Fruit fly (Drosophila melanogaster) whole organism, wandering third instar larva: Measurements from ENCODE around the gene PrBP.
A peak's percentile ranks its signal among the peaks of the same experiment; 100 is the strongest.

Source experiments
- Abd-B ChIP-seq: fragments of >200 bp; optimal IDR thresholded peaks from 2 replicates; lab custom pipeline; 2017; ENCODE audit warnings: missing biosample characterization, missing genetic modification characterization
- CG32264 ChIP-seq: fragments of 200-800 bp; sonication (Bioruptor generic); optimal IDR thresholded peaks from 2 replicates; lab custom pipeline; 2016; ENCODE audit warnings: missing biosample characterization, missing genetic modification characterization
- CrebA ChIP-seq: fragments of 200-800 bp; sonication (Bioruptor generic); optimal IDR thresholded peaks from 2 replicates; lab custom pipeline; 2016; ENCODE audit warnings: missing biosample characterization, mild to moderate bottlenecking, missing genetic modification characterization, borderline replicate concordance
- Dfd ChIP-seq: fragments of >200 bp; optimal IDR thresholded peaks from 2 replicates; lab custom pipeline; 2017; ENCODE audit warnings: missing biosample characterization, missing genetic modification characterization
- Dif ChIP-seq: fragments of 200-275, 200-300 bp; sonication (Bioruptor generic); optimal IDR thresholded peaks from 2 replicates; lab custom pipeline; 2018; ENCODE audit warnings: missing biosample characterization, missing genetic modification characterization; ENCODE audit not compliant: partially characterized antibody
- GATAd ChIP-seq: sonication (Bioruptor generic); optimal IDR thresholded peaks from 2 replicates; lab custom pipeline; 2016; ENCODE audit warnings: missing biosample characterization, missing genetic modification characterization
- HLH106 ChIP-seq: fragments of 200-800 bp; optimal IDR thresholded peaks from 3 replicates; lab custom pipeline; 2019; ENCODE audit warnings: missing biosample characterization, mild to moderate bottlenecking, missing genetic modification characterization, moderate library complexity
- Hnf4 ChIP-seq: fragments of 200-800 bp; sonication (Bioruptor generic); optimal IDR thresholded peaks from 2 replicates; lab custom pipeline; 2016; ENCODE audit warnings: missing biosample characterization, mild to moderate bottlenecking, missing genetic modification characterization
- Hr78 ChIP-seq: fragments of >200 bp; optimal IDR thresholded peaks from 2 replicates; lab custom pipeline; 2017; ENCODE audit warnings: missing biosample characterization, missing genetic modification characterization
- Hr83 ChIP-seq: fragments of 200-300 bp; sonication (Bioruptor generic); optimal IDR thresholded peaks from 2 replicates; lab custom pipeline; 2016; ENCODE audit warnings: missing biosample characterization, mild to moderate bottlenecking, missing genetic modification characterization, moderate library complexity; ENCODE audit not compliant: poor library complexity, severe bottlenecking
- Mio ChIP-seq: sonication (Bioruptor generic); optimal IDR thresholded peaks from 2 replicates; lab custom pipeline; 2016; ENCODE audit warnings: missing biosample characterization, missing genetic modification characterization
- Myc ChIP-seq: fragments of >200 bp; optimal IDR thresholded peaks from 2 replicates; lab custom pipeline; 2017
- N ChIP-seq: fragments of >200 bp; optimal IDR thresholded peaks from 2 replicates; lab custom pipeline; 2018; ENCODE audit warnings: missing biosample characterization, missing external identifiers, missing genetic modification characterization
- OdsH ChIP-seq: fragments of 200-800 bp; sonication (Bioruptor generic); optimal IDR thresholded peaks from 2 replicates; lab custom pipeline; 2016; ENCODE audit warnings: missing biosample characterization, mild to moderate bottlenecking, missing genetic modification characterization
- Rel ChIP-seq, 2 experiments: fragments of 200-800 bp; sonication (Bioruptor generic) in 1 of 2; optimal IDR thresholded peaks; 2 replicates in 1 of 2; 3 replicates in 1 of 2; lab custom pipeline; 2016 to 2019; ENCODE audit warnings: mild to moderate bottlenecking in 2 of 2, missing biosample characterization in 2 of 2, missing genetic modification characterization in 2 of 2, moderate library complexity in 1 of 2
- Sp1 ChIP-seq: fragments of 200-800 bp; sonication (Bioruptor generic); optimal IDR thresholded peaks from 3 replicates; lab custom pipeline; 2019; ENCODE audit warnings: missing biosample characterization, mild to moderate bottlenecking, missing genetic modification characterization, moderate library complexity
- Vsx2 ChIP-seq: fragments of 200-300, 225-300 bp; sonication (Bioruptor generic); optimal IDR thresholded peaks from 2 replicates; lab custom pipeline; 2018; ENCODE audit warnings: missing biosample characterization, missing genetic modification characterization; ENCODE audit not compliant: partially characterized antibody
- br ChIP-seq: fragments of 200-800 bp; sonication (Bioruptor generic); optimal IDR thresholded peaks from 2 replicates; lab custom pipeline; 2016; ENCODE audit warnings: missing biosample characterization, missing genetic modification characterization
- brk ChIP-seq: fragments of 200-800 bp; sonication (Bioruptor generic); optimal IDR thresholded peaks from 2 replicates; lab custom pipeline; 2016; ENCODE audit warnings: missing biosample characterization, mild to moderate bottlenecking, missing genetic modification characterization
- dmrt93B ChIP-seq: fragments of 200-800 bp; sonication (Bioruptor generic); optimal IDR thresholded peaks from 2 replicates; lab custom pipeline; 2018; ENCODE audit warnings: missing biosample characterization, mild to moderate bottlenecking, missing genetic modification characterization
- dsf ChIP-seq: sonication (Bioruptor generic); optimal IDR thresholded peaks from 2 replicates; lab custom pipeline; 2016; ENCODE audit warnings: missing biosample characterization, missing genetic modification characterization, borderline replicate concordance
- foxo ChIP-seq, 2 experiments: fragments of 200-800 bp; sonication (Bioruptor generic); optimal IDR thresholded peaks; 2 replicates in 1 of 2; 3 replicates in 1 of 2; lab custom pipeline; 2016 to 2017; ENCODE audit warnings: missing biosample characterization in 2 of 2, missing genetic modification characterization in 2 of 2
- fru ChIP-seq: fragments of 200-800 bp; sonication (Bioruptor generic); optimal IDR thresholded peaks from 3 replicates; lab custom pipeline; 2016; ENCODE audit warnings: missing biosample characterization, mild to moderate bottlenecking, missing genetic modification characterization
- h ChIP-seq: fragments of 200-800 bp; sonication (Bioruptor generic); optimal IDR thresholded peaks from 3 replicates; lab custom pipeline; 2016; ENCODE audit warnings: missing biosample characterization, mild to moderate bottlenecking, missing genetic modification characterization
- jim ChIP-seq: fragments of 175-275, 200-325 bp; sonication (Bioruptor generic); optimal IDR thresholded peaks from 2 replicates; lab custom pipeline; 2016; ENCODE audit warnings: missing biosample characterization, mild to moderate bottlenecking, missing genetic modification characterization
- lola ChIP-seq: fragments of >200 bp; optimal IDR thresholded peaks from 2 replicates; lab custom pipeline; 2017; ENCODE audit warnings: missing biosample characterization, missing genetic modification characterization
- pan ChIP-seq: fragments of >200 bp; optimal IDR thresholded peaks from 2 replicates; lab custom pipeline; 2017
- psq ChIP-seq: fragments of 200-800 bp; sonication (Bioruptor generic); optimal IDR thresholded peaks from 3 replicates; lab custom pipeline; 2017; ENCODE audit warnings: missing biosample characterization, mild to moderate bottlenecking, missing genetic modification characterization, moderate library complexity
- rgr ChIP-seq: fragments of 200-800 bp; sonication (Bioruptor generic); optimal IDR thresholded peaks from 3 replicates; lab custom pipeline; 2016; ENCODE audit warnings: missing biosample characterization, mild to moderate bottlenecking, missing genetic modification characterization
- sage ChIP-seq: fragments of 200-800 bp; sonication (Bioruptor generic); optimal IDR thresholded peaks from 2 replicates; lab custom pipeline; 2016; ENCODE audit warnings: missing biosample characterization, mild to moderate bottlenecking, missing genetic modification characterization
- sv ChIP-seq: fragments of 200-800 bp; sonication (Bioruptor generic); optimal IDR thresholded peaks from 3 replicates; lab custom pipeline; 2016; ENCODE audit warnings: missing biosample characterization, missing genetic modification characterization
- usp ChIP-seq: fragments of >200 bp; optimal IDR thresholded peaks from 2 replicates; lab custom pipeline; 2017; ENCODE audit warnings: missing biosample characterization, missing genetic modification characterization
- woc ChIP-seq: sonication (Bioruptor generic); optimal IDR thresholded peaks from 2 replicates; lab custom pipeline; 2016; ENCODE audit warnings: missing biosample characterization, mild to moderate bottlenecking, missing genetic modification characterization

The PrBP gene

DNA sequence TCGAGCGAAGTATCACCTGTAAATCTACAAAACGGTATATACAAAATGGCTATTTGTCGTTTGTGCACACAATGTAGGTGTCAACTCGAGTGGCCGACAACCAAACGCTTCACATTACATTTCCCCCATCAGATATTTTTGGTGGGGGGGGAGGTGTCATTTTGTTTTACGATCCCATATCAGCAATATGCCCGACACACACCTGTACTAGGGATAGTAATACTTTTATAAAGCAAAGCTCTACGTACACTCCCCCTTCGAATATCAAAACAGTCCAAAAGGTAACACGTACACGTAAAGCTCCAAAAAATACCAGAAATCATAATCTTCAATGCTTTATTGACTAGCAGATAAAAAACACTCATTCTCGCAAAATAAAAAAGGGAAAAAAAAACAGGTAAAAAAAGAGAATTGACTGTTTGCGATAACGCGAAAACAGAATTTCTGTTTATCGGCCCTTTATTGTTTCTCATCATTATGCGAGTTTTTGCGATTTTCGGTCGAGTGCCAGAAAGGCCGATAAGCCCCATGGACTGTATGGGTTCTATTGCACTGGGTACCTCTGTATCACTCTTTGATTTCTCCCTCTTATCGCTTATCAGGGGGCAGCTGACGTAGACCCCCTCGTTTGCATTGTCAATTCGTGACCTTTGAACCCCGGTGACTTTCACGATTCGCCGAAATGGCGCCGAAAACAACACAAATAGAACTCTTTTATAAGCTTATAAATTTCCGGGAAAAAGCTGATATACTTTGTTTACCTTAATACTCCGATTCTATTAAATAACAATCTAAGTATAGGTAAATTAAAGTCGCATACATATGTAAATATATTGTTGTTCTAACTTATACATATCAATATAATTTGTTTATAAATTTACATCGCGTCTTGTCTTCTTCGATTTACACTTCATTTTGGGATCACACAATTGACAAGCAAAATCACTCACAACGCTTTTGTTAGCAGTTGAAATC lies 19.2 kb upstream of the PrBP start, which contains the start of gene CatB:
CatB (plus strand) TSS at position 925 of the 975 bp plus-strand sequence.
- TF ChIP-seq sage (GFP tag; lab: Kevin White, UChicago) (no peak), OdsH (GFP tag; lab: Kevin White, UChicago) (no peak), fru (GFP tag; lab: Kevin White, UChicago) (no peak), br (peak; percentile 16), Dif (GFP tag; lab: Kevin White, UChicago) (no peak), h (GFP tag; lab: Kevin White, UChicago) (peak; percentile 66), usp (GFP tag; lab: Kevin White, UChicago) (no peak), CrebA (GFP tag; lab: Kevin White, UChicago) (peak; percentile 92), Sp1 (GFP tag; lab: Kevin White, UChicago) (peak; percentile 64), pan (lab: Kevin White, UChicago) (no peak), rgr (GFP tag; lab: Kevin White, UChicago) (no peak), foxo (GFP tag; optimal IDR thresholded peaks at IDR 0.05; lab: Kevin White, UChicago) (peak in 1 of 2 experiments; percentile 33), dsf (GFP tag; lab: Kevin White, UChicago) (no peak), HLH106 (tag; lab: Kevin White, UChicago) (no peak), Abd-B (no peak), Vsx2 (GFP tag; lab: Kevin White, UChicago) (no peak), CG32264 (no peak), Hnf4 (GFP tag; lab: Kevin White, UChicago) (peak; percentile 72), Dfd (GFP tag; lab: Kevin White, UChicago) (no peak), Mio (no peak), Hr83 (GFP tag; lab: Kevin White, UChicago) (no peak), lola (GFP tag; lab: Kevin White, UChicago) (no peak), Rel (GFP tag; optimal IDR thresholded peaks at IDR 0.05; lab: Kevin White, UChicago) (peak; percentile 65), Rel (tag; optimal IDR thresholded peaks at IDR 0.05; lab: Kevin White, UChicago) (peak; percentile 60), jim (GFP tag; lab: Kevin White, UChicago) (no peak), brk (GFP tag; lab: Kevin White, UChicago) (peak; percentile 73), psq (GFP tag; lab: Kevin White, UChicago) (no peak), woc (peak; percentile 10)

DNA sequence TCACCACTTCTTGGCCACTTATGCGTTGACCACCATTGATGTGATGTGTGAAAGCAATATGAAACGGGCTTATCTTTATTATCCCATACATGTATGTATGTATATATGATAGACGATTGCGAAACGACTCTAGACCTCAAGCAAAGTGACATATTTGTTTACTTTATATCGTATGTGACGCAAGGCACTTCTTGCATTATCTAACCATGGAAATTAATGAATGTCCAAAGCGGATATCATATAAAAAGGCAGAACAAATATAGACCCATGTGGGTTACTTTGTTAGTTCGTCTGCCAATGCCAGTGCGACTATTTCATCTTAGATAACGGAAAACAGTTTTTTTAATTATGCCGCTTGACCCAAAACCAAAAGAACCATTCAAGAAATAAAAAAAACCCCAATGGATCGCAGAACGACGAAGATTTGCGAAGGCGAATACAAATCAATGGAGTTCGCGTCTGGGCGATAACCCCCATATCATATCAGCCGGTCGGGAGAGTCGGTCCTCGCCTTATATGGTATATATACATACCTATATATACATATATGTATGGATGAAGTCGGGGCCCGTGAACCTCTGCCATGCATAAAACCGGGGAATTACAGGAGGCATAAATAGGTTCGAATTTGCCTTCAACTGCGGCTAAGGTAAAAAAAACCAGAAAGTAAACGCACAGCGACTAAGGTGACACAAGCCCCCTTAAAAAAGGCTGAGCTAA lies 17.3 kb upstream of the PrBP start:
- TF ChIP-seq Rel (GFP tag; optimal IDR thresholded peaks at IDR 0.05; lab: Kevin White, UChicago): no peak
- peak; percentile 98 for TF ChIP-seq Rel (tag; optimal IDR thresholded peaks at IDR 0.05; lab: Kevin White, UChicago)
- TF ChIP-seq h (GFP tag; lab: Kevin White, UChicago): no peak
- TF ChIP-seq woc: no peak
- TF ChIP-seq sv (GFP tag; lab: Kevin White, UChicago): no peak

DNA sequence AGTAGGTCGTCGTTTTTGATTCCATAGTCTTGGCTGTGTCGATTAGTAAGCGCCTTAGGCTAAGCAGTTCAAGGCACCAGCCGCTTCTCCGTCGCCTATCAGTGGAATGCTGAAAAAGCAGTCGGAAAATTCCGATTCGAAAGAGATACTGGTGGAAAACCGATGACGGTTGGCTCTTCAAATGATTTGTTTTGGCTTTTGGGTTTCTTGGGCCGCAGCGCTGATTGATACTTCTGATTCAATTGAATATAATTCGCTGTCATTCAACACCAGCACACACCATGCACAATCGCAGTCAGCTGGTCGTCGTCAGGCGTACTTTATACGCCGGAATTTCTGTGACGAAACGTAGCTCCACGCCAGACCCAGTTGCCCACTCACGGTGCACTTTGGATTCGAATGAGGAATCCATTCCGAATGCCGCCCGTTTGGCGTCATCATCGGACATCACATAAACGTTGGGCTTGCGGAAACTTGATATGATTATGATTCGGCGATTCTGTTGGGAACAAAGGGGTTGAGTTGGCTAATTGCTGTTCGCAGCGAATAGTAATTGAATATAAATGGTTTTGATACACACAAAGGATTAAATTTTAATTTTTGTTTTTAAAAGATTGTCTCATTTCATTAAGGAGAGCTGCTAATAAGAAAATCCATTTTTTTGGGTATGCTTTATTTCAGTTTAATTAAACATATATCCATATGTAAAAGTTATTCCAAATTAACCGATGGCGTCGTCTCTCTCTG lies 15.3 kb upstream of the PrBP start:
- TF ChIP-seq Hnf4 (GFP tag; lab: Kevin White, UChicago): peak; percentile 53
- TF ChIP-seq rgr (GFP tag; lab: Kevin White, UChicago): no peak
- TF ChIP-seq Rel (GFP tag; optimal IDR thresholded peaks at IDR 0.05; lab: Kevin White, UChicago): no peak
- peak; percentile 17 for TF ChIP-seq Rel (tag; optimal IDR thresholded peaks at IDR 0.05; lab: Kevin White, UChicago)

DNA sequence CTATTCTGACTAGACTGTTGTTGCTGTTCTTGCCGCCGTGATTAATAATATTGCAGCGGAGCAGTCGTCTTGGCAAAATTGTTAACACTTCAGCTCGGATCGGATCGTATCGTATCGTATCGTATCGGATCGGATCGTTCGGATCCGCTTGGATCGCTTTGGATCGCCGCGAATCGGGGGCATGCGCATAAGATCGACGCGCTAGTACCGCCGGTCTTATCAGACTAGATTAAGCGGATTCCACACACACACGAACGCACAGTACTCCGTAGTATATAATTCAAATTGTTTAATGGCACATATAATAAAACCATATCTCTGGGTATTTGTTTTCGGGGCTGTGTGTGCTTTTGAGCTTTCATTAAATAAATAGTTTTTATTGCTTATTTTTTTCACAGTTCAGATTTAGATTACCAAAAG lies 14.2 kb upstream of the PrBP start:
- TF ChIP-seq HLH106 (tag; lab: Kevin White, UChicago) (no peak), woc (no peak), OdsH (GFP tag; lab: Kevin White, UChicago) (peak; percentile 6), usp (GFP tag; lab: Kevin White, UChicago) (no peak), Vsx2 (GFP tag; lab: Kevin White, UChicago) (peak; percentile 67), Hr78 (GFP tag; lab: Kevin White, UChicago) (no peak), Dif (GFP tag; lab: Kevin White, UChicago) (peak; percentile 29), GATAd (GFP tag; lab: Kevin White, UChicago) (no peak), sage (GFP tag; lab: Kevin White, UChicago) (no peak), rgr (GFP tag; lab: Kevin White, UChicago) (no peak), N (GFP tag; lab: Kevin White, UChicago) (no peak), brk (GFP tag; lab: Kevin White, UChicago) (peak; percentile 45), pan (lab: Kevin White, UChicago) (no peak), Rel (GFP tag; optimal IDR thresholded peaks at IDR 0.05; lab: Kevin White, UChicago) (peak; percentile 10), Rel (tag; optimal IDR thresholded peaks at IDR 0.05; lab: Kevin White, UChicago) (peak; percentile 82), Sp1 (GFP tag; lab: Kevin White, UChicago) (peak; percentile 31), Hnf4 (GFP tag; lab: Kevin White, UChicago) (no peak), dmrt93B (GFP tag; lab: Kevin White, UChicago) (no peak), fru (GFP tag; lab: Kevin White, UChicago) (no peak), Dfd (GFP tag; lab: Kevin White, UChicago) (no peak), CrebA (GFP tag; lab: Kevin White, UChicago) (peak; percentile 67), psq (GFP tag; lab: Kevin White, UChicago) (no peak), Myc (lab: Kevin White, UChicago) (no peak), Mio (no peak), h (GFP tag; lab: Kevin White, UChicago) (peak; percentile 52)
